Fruit fly (Drosophila melanogaster): ENCODE measurements around the gene pkm.
A peak's percentile ranks its signal among the peaks of the same experiment; 100 is the strongest.

The pkm gene

DNA sequence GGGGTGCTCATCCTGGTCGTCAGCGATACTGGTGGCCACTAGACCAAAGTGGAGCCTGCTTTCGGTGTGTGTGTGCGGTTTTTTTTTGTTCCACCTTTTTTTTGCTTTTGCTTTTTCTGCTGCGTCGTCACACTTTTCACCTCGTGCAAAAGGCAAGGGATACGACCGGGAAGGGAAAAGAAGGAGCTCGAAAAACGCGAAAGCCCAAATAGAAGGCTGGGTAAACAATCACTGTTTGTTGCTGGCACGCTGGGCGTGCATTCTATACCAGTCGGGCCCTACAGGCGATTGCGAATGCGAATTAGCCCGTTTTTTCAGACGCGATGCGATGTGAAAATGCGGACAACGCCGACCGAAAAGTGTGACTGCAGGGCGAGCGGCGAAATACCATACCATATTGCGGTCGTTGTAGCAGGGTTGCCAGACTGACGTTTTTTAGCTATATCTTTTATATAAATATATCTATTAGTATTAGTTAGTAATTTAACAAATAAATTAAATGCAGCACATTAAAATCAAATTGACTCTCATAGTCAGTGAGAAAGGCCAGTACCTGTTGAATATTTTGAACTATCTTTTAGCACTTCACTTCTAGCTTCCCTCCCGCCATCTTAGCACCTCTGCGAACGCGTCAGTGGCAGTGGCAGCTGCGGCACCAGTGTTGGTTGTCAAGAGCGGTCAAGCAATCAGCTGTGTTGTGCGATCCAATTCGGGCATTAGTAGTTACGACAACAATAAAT lies 13.8 kb downstream of the pkm start, which contains the start of the genes Polr2A and CG11699 (continued):
- no peak for TF ChIP-seq ato (GFP tag; IDR thresholded peaks at IDR 0.05; ENCODE audit: partially characterized antibody)
- TF ChIP-seq btn (GFP tag; optimal IDR thresholded peaks at IDR 0.05), result no peak
- TF ChIP-seq hth (optimal IDR thresholded peaks at IDR 0.05), result no peak
- TF ChIP-seq amos (GFP tag; IDR thresholded peaks at IDR 0.05; ENCODE audit: partially characterized antibody), result peak; percentile 27; the same call in 1 of the 2 replicates
- no peak for TF ChIP-seq mld (GFP tag; IDR thresholded peaks at IDR 0.05; ENCODE audit: partially characterized antibody)
- TF ChIP-seq Dp (GFP tag; optimal IDR thresholded peaks at IDR 0.05), result peak; percentile 52
- TF ChIP-seq tgo (GFP tag; IDR thresholded peaks at IDR 0.05), result peak; percentile 41; the same call in 1 of the 3 replicates
- peak; percentile 44 for TF ChIP-seq CG3281 (GFP tag; optimal IDR thresholded peaks at IDR 0.05)
- TF ChIP-seq insv (GFP tag; optimal IDR thresholded peaks at IDR 0.05), result peak in 1 of 2 experiments; percentile 53
- no peak for TF ChIP-seq CG11093 (GFP tag; IDR thresholded peaks at IDR 0.05)
- no peak for TF ChIP-seq pros (GFP tag; optimal IDR thresholded peaks at IDR 0.05)
- peak; percentile 2 for TF ChIP-seq Sry-δ (GFP tag; optimal IDR thresholded peaks at IDR 0.05)
- TF ChIP-seq eyg (GFP tag; optimal IDR thresholded peaks at IDR 0.05), result no peak
- peak; percentile 8 for TF ChIP-seq CG13296 (GFP tag; optimal IDR thresholded peaks at IDR 0.05)
- TF ChIP-seq Camta (GFP tag; optimal IDR thresholded peaks at IDR 0.05), result no peak
- peak; percentile 20 for TF ChIP-seq Usf (GFP tag; optimal IDR thresholded peaks at IDR 0.05)
- no peak for TF ChIP-seq CG12236 (GFP tag; optimal IDR thresholded peaks at IDR 0.05)
- peak; percentile 54 for TF ChIP-seq CG9727 (GFP tag; optimal IDR thresholded peaks at IDR 0.05)
- no peak for TF ChIP-seq CG4360 (GFP tag; IDR thresholded peaks at IDR 0.05)
- no peak for TF ChIP-seq cad (GFP tag; optimal IDR thresholded peaks at IDR 0.05)
- no peak for TF ChIP-seq CG8089 (GFP tag; optimal IDR thresholded peaks at IDR 0.05)
- no peak for TF ChIP-seq CG11504 (tag; optimal IDR thresholded peaks at IDR 0.05)
- no peak for TF ChIP-seq tap (tag; optimal IDR thresholded peaks at IDR 0.05)
- TF ChIP-seq Dll (GFP tag; IDR thresholded peaks at IDR 0.05; ENCODE audit: partially characterized antibody), result no peak
- TF ChIP-seq CG10267 (tag; optimal IDR thresholded peaks at IDR 0.05), result peak; percentile 93
- peak; percentile 57 for TF ChIP-seq sob (GFP tag; IDR thresholded peaks at IDR 0.05)
- TF ChIP-seq CG15269 (tag; optimal IDR thresholded peaks at IDR 0.05), result no peak
- no peak for TF ChIP-seq disco-r (GFP tag; optimal IDR thresholded peaks at IDR 0.05)
- TF ChIP-seq CG14014 (GFP tag; IDR thresholded peaks at IDR 0.05), result no peak
- TF ChIP-seq sug (tag; optimal IDR thresholded peaks at IDR 0.05), result peak; percentile 75
- TF ChIP-seq HLH4C (GFP tag; IDR thresholded peaks at IDR 0.05; ENCODE audit: partially characterized antibody), result no peak
- TF ChIP-seq CG1603 (tag; optimal IDR thresholded peaks at IDR 0.05), result no peak
- TF ChIP-seq usp (GFP tag; optimal IDR thresholded peaks at IDR 0.05), result no peak
- TF ChIP-seq az2 (GFP tag; optimal IDR thresholded peaks at IDR 0.05), result peak; percentile 19
- TF ChIP-seq CG31441 (GFP tag; IDR thresholded peaks at IDR 0.05), result no peak; the same call in 1 of the 2 replicates
- no peak for TF ChIP-seq NFAT (GFP tag; IDR thresholded peaks at IDR 0.05)
- TF ChIP-seq CG6791 (GFP tag; IDR thresholded peaks at IDR 0.05; ENCODE audit: partially characterized antibody), result no peak
- TF ChIP-seq pum (GFP tag; optimal IDR thresholded peaks at IDR 0.05), result no peak
- peak; percentile 10 for TF ChIP-seq fd3F (GFP tag; optimal IDR thresholded peaks at IDR 0.05)
- peak; percentile 54 for TF ChIP-seq CG10147 (GFP tag; optimal IDR thresholded peaks at IDR 0.05)
- TF ChIP-seq Ptx1 (GFP tag; IDR thresholded peaks at IDR 0.05), result peak; percentile 36; the same call in 1 of the 2 replicates
- TF ChIP-seq Bgb (GFP tag; IDR thresholded peaks at IDR 0.05; ENCODE audit: partially characterized antibody), result peak; percentile 31; the same call in 1 of the 2 replicates
- TF ChIP-seq schlank (tag; optimal IDR thresholded peaks at IDR 0.05), result no peak
- no peak for TF ChIP-seq CG11560 (tag; IDR thresholded peaks at IDR 0.05)
- no peak for TF ChIP-seq dati (GFP tag; IDR thresholded peaks at IDR 0.05)
- TF ChIP-seq Oaz (GFP tag; IDR thresholded peaks at IDR 0.05), result no peak
- TF ChIP-seq dmrt99B (tag; optimal IDR thresholded peaks at IDR 0.05), result no peak
- no peak for TF ChIP-seq da (GFP tag; optimal IDR thresholded peaks at IDR 0.05)
- TF ChIP-seq CG11695 (GFP tag; IDR thresholded peaks at IDR 0.05), result no peak
- no peak for TF ChIP-seq Bdp1 (GFP tag; optimal IDR thresholded peaks at IDR 0.05)
